Fruit fly (Drosophila melanogaster): Measurements from ENCODE around the gene RhoGDI.

Gene RhoGDI

dm6 chr3L:19981385-19981784 lies 52.8 kb downstream of the RhoGDI start, which contains the start of gene CG17732:
CG17732 (plus strand) TSS chr3L:19981685.
- TF ChIP-seq psq (optimal IDR thresholded peaks at IDR 0.05) (no peak), ttk (optimal IDR thresholded peaks at IDR 0.05) (no peak)

Data from Kc167 (cell line).